Worm (Caenorhabditis elegans) whole organism, L2 larva: ENCODE data around the gene twk-17.
A peak's percentile ranks its signal among the peaks of the same experiment; 100 is the strongest.

Experiments used
- ZK546.5 ChIP-seq: sonication (generic microtip); optimal IDR thresholded peaks from 2 replicates; lab custom pipeline; 2017; ENCODE audit warnings: missing biosample characterization, missing genetic modification characterization
- aly-2 ChIP-seq: fragments of 150-350 bp; optimal IDR thresholded peaks from 2 replicates; lab custom pipeline; 2014; ENCODE audit warnings: missing biosample characterization, missing genetic modification characterization
- ama-1 ChIP-seq: fragments of 150-350 bp; optimal IDR thresholded peaks from 2 replicates; lab custom pipeline; 2018; ENCODE audit warnings: inconsistent platforms
- fos-1 ChIP-seq: fragments of 150-350 bp; optimal IDR thresholded peaks from 2 replicates; lab custom pipeline; 2014; ENCODE audit warnings: missing biosample characterization, missing genetic modification characterization
- lin-39 ChIP-seq: fragments of 150-350 bp; optimal IDR thresholded peaks from 2 replicates; lab custom pipeline; 2014; ENCODE audit warnings: missing biosample characterization, missing genetic modification reagents, missing genetic modification characterization
- nhr-11 ChIP-seq: fragments of 150-350 bp; optimal IDR thresholded peaks from 2 replicates; lab custom pipeline; 2014; ENCODE audit warnings: missing biosample characterization, missing genetic modification characterization
- nhr-21 ChIP-seq: fragments of 150-350 bp; optimal IDR thresholded peaks from 2 replicates; lab custom pipeline; 2014; ENCODE audit warnings: missing biosample characterization, missing genetic modification characterization
- peb-1 ChIP-seq: fragments of 150-350 bp; optimal IDR thresholded peaks from 2 replicates; lab custom pipeline; 2014; ENCODE audit warnings: missing biosample characterization, missing genetic modification characterization
- snpc-4 ChIP-seq: fragments of 150-350 bp; optimal IDR thresholded peaks from 2 replicates; lab custom pipeline; 2014; ENCODE audit warnings: missing biosample characterization, missing genetic modification characterization
- unc-55 ChIP-seq: fragments of 150-350 bp; sonication (generic microtip); optimal IDR thresholded peaks from 3 replicates; lab custom pipeline; 2014; ENCODE audit warnings: missing biosample characterization, missing genetic modification reagents, missing genetic modification characterization
- unc-62 ChIP-seq: fragments of 150-350 bp; optimal IDR thresholded peaks from 2 replicates; lab custom pipeline; 2014; ENCODE audit warnings: missing biosample characterization, missing genetic modification reagents, missing genetic modification characterization
- ztf-11 ChIP-seq: sonication (generic microtip); optimal IDR thresholded peaks from 2 replicates; lab custom pipeline; 2017; ENCODE audit warnings: missing biosample characterization, missing genetic modification characterization

DNA sequence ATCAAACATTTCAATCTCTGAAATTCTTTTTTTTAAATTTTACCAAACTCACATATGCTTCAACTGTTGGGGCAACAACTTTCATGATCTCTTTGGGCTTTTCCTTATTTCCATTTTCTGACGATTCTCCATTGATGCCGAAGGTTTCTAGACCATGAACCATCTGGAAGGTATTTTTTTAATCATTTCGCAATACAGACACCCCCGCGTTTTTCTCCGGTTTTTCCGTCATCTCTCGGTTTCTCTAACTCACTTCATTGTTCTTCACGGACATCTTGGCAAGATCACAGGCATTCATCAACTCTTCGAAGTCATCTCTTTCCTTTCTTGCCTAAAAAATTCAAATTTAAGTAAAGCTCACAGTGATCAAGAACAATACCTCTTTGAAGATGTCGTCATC lies 34.7 kb downstream of the twk-17 start:
- TF ChIP-seq nhr-11 (tag; lab: Kevin White, UChicago) (no peak), unc-62 (GFP tag; lab: Kevin White, UChicago) (no peak), snpc-4 (tag; lab: Kevin White, UChicago) (no peak), ama-1 (lab: Kevin White, UChicago) (no peak), ztf-11 (tag; lab: Kevin White, UChicago) (no peak), nhr-21 (tag; lab: Kevin White, UChicago) (no peak), unc-55 (GFP tag; lab: Kevin White, UChicago) (peak; percentile 18), lin-39 (tag; lab: Kevin White, UChicago) (no peak), aly-2 (tag; lab: Kevin White, UChicago) (no peak), peb-1 (no peak), ZK546.5 (tag; lab: Kevin White, UChicago) (no peak), fos-1 (tag; lab: Kevin White, UChicago) (no peak)
